Fruit fly (Drosophila melanogaster) whole organism, adult: ENCODE results near the gene FMRFaR.

ENCODE experiments used
- CG11617 ChIP-seq: fragments of 200-800 bp; sonication (Bioruptor generic); optimal IDR thresholded peaks from 2 replicates; lab custom pipeline; 2017; ENCODE audit warnings: mild to moderate bottlenecking, missing biosample characterization, missing genetic modification reagents, missing genetic modification characterization
- CG12768 ChIP-seq: fragments of 200-800 bp; sonication (Bioruptor generic); optimal IDR thresholded peaks from 2 replicates; lab custom pipeline; 2017; ENCODE audit warnings: missing biosample characterization, missing genetic modification characterization, mild to moderate bottlenecking, moderate library complexity, missing genetic modification reagents
- bab1 ChIP-seq: fragments of 200-800 bp; sonication (Bioruptor generic); optimal IDR thresholded peaks from 3 replicates; lab custom pipeline; 2019; ENCODE audit warnings: missing biosample characterization, mild to moderate bottlenecking, missing genetic modification characterization, moderate library complexity
- cic ChIP-seq: fragments of 200-800 bp; sonication (Bioruptor generic); optimal IDR thresholded peaks from 2 replicates; lab custom pipeline; 2017; ENCODE audit warnings: missing biosample characterization, mild to moderate bottlenecking, missing genetic modification characterization, moderate library complexity
- kay ChIP-seq: fragments of 200-800 bp; sonication (Bioruptor generic); peaks from one replicate; lab custom pipeline; 2016; ENCODE audit warnings: missing biosample characterization, missing genetic modification characterization, borderline replicate concordance

- no peak for TF ChIP-seq bab1 (GFP tag; lab: Kevin White, UChicago)
- TF ChIP-seq CG12768 (GFP tag; lab: Kevin White, UChicago) = no peak
- no peak for TF ChIP-seq kay
- TF ChIP-seq CG11617 (GFP tag; lab: Kevin White, UChicago) = no peak
- TF ChIP-seq cic = no peak
Observed at dm6 chr3L:2960949-2961584, 40.4 kb upstream of the FMRFaR start, which contains the start of the genes CG34025 and Or63a.
